Fruit fly (Drosophila melanogaster) whole organism, embryonic: ENCODE measurements around the gene Baldspot.

ENCODE experiments used
- Asciz ChIP-seq: fragments of 200-800 bp; sonication (Bioruptor generic); optimal IDR thresholded peaks from 2 replicates; lab custom pipeline; 2017; ENCODE audit warnings: missing biosample characterization, mild to moderate bottlenecking, missing genetic modification characterization, missing genetic modification reagents
- Atf3 ChIP-seq: fragments of 200-800 bp; sonication (Bioruptor generic); optimal IDR thresholded peaks from 3 replicates; lab custom pipeline; 2016; ENCODE audit warnings: missing biosample characterization, missing genetic modification characterization
- Awh ChIP-seq: fragments of 200-800 bp; sonication (Bioruptor generic); IDR thresholded peaks from 2 replicates; pipeline ENCODE4, ENCODE4 v1.3.6; 2022; ENCODE audit warnings: missing biosample characterization, missing genetic modification characterization
- Blimp-1 ChIP-seq: fragments of 200-800 bp; sonication (Bioruptor generic); optimal IDR thresholded peaks from 3 replicates; lab custom pipeline; 2018; ENCODE audit warnings: missing biosample characterization, missing genetic modification characterization, mild to moderate bottlenecking, moderate library complexity, missing genetic modification reagents
- CG10209 ChIP-seq: fragments of 200-800 bp; sonication (Bioruptor generic); optimal IDR thresholded peaks from 3 replicates; lab custom pipeline; 2017; ENCODE audit warnings: missing biosample characterization, mild to moderate bottlenecking, missing genetic modification characterization, missing genetic modification reagents
- CG10366 ChIP-seq: fragments of 200-800 bp; sonication (Bioruptor generic); IDR thresholded peaks from 2 replicates; pipeline ENCODE4 v1.3.6; 2022; ENCODE audit warnings: missing biosample characterization, missing genetic modification characterization
- CG11456 ChIP-seq: fragments of 200-800 bp; sonication (Bioruptor generic); IDR thresholded peaks from 3 replicates; pipeline ENCODE4 v1.3.6; 2022; ENCODE audit warnings: missing biosample characterization, missing genetic modification characterization
- CG11504 ChIP-seq: fragments of 200-800 bp; sonication (Bioruptor generic); optimal IDR thresholded peaks from 3 replicates; lab custom pipeline; 2019; ENCODE audit warnings: missing biosample characterization, mild to moderate bottlenecking, missing genetic modification characterization, moderate library complexity
- CG12104 ChIP-seq: fragments of 200-800 bp; sonication (Bioruptor generic); optimal IDR thresholded peaks from 3 replicates; lab custom pipeline; 2016; ENCODE audit warnings: missing biosample characterization, missing genetic modification characterization
- CG12391 ChIP-seq: fragments of 200-800 bp; sonication (Bioruptor generic); optimal IDR thresholded peaks from 3 replicates; lab custom pipeline; 2018; ENCODE audit warnings: missing biosample characterization, mild to moderate bottlenecking, missing genetic modification characterization, moderate library complexity
- CG15696 ChIP-seq: fragments of 200-800 bp; sonication (Bioruptor generic); optimal IDR thresholded peaks from 2 replicates; lab custom pipeline; 2019; ENCODE audit warnings: missing biosample characterization, mild to moderate bottlenecking, missing genetic modification characterization, moderate library complexity
- CG1832 ChIP-seq: fragments of 200-800 bp; sonication (Bioruptor generic); optimal IDR thresholded peaks from 2 replicates; lab custom pipeline; 2017; ENCODE audit warnings: missing biosample characterization, mild to moderate bottlenecking, missing genetic modification characterization, inconsistent platforms
- CG2199 ChIP-seq: fragments of 200-800 bp; sonication (Bioruptor generic); IDR thresholded peaks from 3 replicates; pipeline ENCODE4 v1.3.6; 2022; ENCODE audit warnings: missing biosample characterization, missing genetic modification characterization
- CG30403 ChIP-seq: fragments of 200-800 bp; sonication (Bioruptor generic); optimal IDR thresholded peaks from 3 replicates; lab custom pipeline; 2016; ENCODE audit warnings: missing biosample characterization, missing genetic modification characterization
- CG34224 ChIP-seq: fragments of 200-800 bp; sonication (Bioruptor generic); IDR thresholded peaks from 3 replicates; pipeline ENCODE4 v1.3.6; 2022; ENCODE audit warnings: missing biosample characterization, missing genetic modification characterization; ENCODE audit not compliant: partially characterized antibody
- CG43689 ChIP-seq: fragments of 200-800 bp; sonication (Bioruptor generic); IDR thresholded peaks from 2 replicates; pipeline ENCODE4 v1.3.6; 2022; ENCODE audit warnings: missing biosample characterization, missing genetic modification characterization
- CG6689 ChIP-seq: fragments of 200-800 bp; sonication (Bioruptor generic); IDR thresholded peaks from 2 replicates; pipeline ENCODE4 v1.3.6; 2022; ENCODE audit warnings: missing biosample characterization, missing genetic modification characterization
- CG7556 ChIP-seq: fragments of 200-800 bp; sonication (Bioruptor generic); optimal IDR thresholded peaks from 2 replicates; lab custom pipeline; 2017; ENCODE audit warnings: missing biosample characterization, mild to moderate bottlenecking, missing genetic modification characterization
- CG7839 ChIP-seq: fragments of 200-800 bp; sonication (Bioruptor generic); optimal IDR thresholded peaks from 3 replicates; lab custom pipeline; 2018; ENCODE audit warnings: missing biosample characterization, mild to moderate bottlenecking, missing genetic modification characterization, moderate library complexity
- CoRest ChIP-seq: fragments of 200-800 bp; sonication (Bioruptor generic); optimal IDR thresholded peaks from 3 replicates; lab custom pipeline; 2018; ENCODE audit warnings: missing biosample characterization, mild to moderate bottlenecking, missing genetic modification characterization, moderate library complexity
- D19A ChIP-seq: fragments of 200-800 bp; optimal IDR thresholded peaks from 3 replicates; lab custom pipeline; 2019; ENCODE audit warnings: missing biosample characterization, mild to moderate bottlenecking, missing genetic modification characterization, moderate library complexity
- Dek ChIP-seq: fragments of 200-800 bp; sonication (Bioruptor generic); optimal IDR thresholded peaks from 3 replicates; lab custom pipeline; 2019; ENCODE audit warnings: missing biosample characterization, mild to moderate bottlenecking, missing genetic modification characterization, moderate library complexity
- Fer3 ChIP-seq: fragments of 200-800 bp; sonication (Bioruptor generic); optimal IDR thresholded peaks from 2 replicates; lab custom pipeline; 2018; ENCODE audit warnings: missing biosample characterization, mild to moderate bottlenecking, missing genetic modification characterization, moderate library complexity
- Lim3 ChIP-seq: fragments of 200-800 bp; sonication (Bioruptor generic); IDR thresholded peaks from 2 replicates; pipeline ENCODE4 v1.3.6; 2022; ENCODE audit warnings: missing biosample characterization, missing genetic modification characterization
- Oli ChIP-seq: fragments of 200-800 bp; sonication (Bioruptor generic); optimal IDR thresholded peaks from 2 replicates; lab custom pipeline; 2018; ENCODE audit warnings: missing biosample characterization, mild to moderate bottlenecking, missing genetic modification characterization, moderate library complexity
- PHDP ChIP-seq: fragments of 200-800 bp; sonication (Bioruptor generic); optimal IDR thresholded peaks from 3 replicates; lab custom pipeline; 2018; ENCODE audit warnings: missing biosample characterization, mild to moderate bottlenecking, missing genetic modification characterization, moderate library complexity
- Ptx1 ChIP-seq: fragments of 200-800 bp; sonication (Bioruptor generic); IDR thresholded peaks from 2 replicates; pipeline ENCODE4 v1.3.6; 2022; ENCODE audit warnings: missing biosample characterization, missing genetic modification characterization
- Rx ChIP-seq: fragments of 200-800 bp; sonication (Bioruptor generic); IDR thresholded peaks from 2 replicates; pipeline ENCODE4 v1.3.6; 2022; ENCODE audit warnings: missing biosample characterization, missing genetic modification characterization
- Side ChIP-seq: fragments of 200-800 bp; sonication (Bioruptor generic); optimal IDR thresholded peaks from 2 replicates; lab custom pipeline; 2016; ENCODE audit warnings: missing biosample characterization, missing genetic modification characterization
- Taf1 ChIP-seq: fragments of 200-800 bp; sonication (Bioruptor generic); IDR thresholded peaks from 2 replicates; pipeline ENCODE4 v1.3.6; 2022; ENCODE audit warnings: missing biosample characterization, missing genetic modification characterization
- Trl ChIP-seq, 3 experiments: fragments of >200 bp in 2 of 3; fragments of 200-800 bp in 1 of 3; sonication (Bioruptor generic) in 1 of 3; optimal IDR thresholded peaks; 2 replicates in 1 of 3; 3 replicates in 2 of 3; lab custom pipeline; 2016 to 2017; ENCODE audit warnings: missing biosample characterization in 1 of 3, missing genetic modification characterization in 1 of 3
- ase ChIP-seq: fragments of 200-800 bp; sonication (Bioruptor generic); IDR thresholded peaks from 3 replicates; pipeline ENCODE4 v1.3.6; 2022; ENCODE audit warnings: missing biosample characterization, missing genetic modification characterization
- bcd ChIP-seq: fragments of 200-800 bp; sonication (Bioruptor generic); optimal IDR thresholded peaks from 2 replicates; lab custom pipeline; 2017; ENCODE audit warnings: missing biosample characterization, mild to moderate bottlenecking, missing genetic modification characterization
- caup ChIP-seq: fragments of 200-800 bp; sonication (Bioruptor generic); optimal IDR thresholded peaks from 3 replicates; lab custom pipeline; 2017; ENCODE audit warnings: missing biosample characterization, mild to moderate bottlenecking, missing genetic modification characterization, moderate library complexity; ENCODE audit not compliant: severe bottlenecking
- chinmo ChIP-seq: fragments of 200-800 bp; sonication (Bioruptor generic); IDR thresholded peaks from 4 replicates; pipeline ENCODE4 v1.3.6; 2022; ENCODE audit warnings: missing biosample characterization, missing genetic modification characterization; ENCODE audit not compliant: partially characterized antibody
- fd96Cb ChIP-seq: fragments of 200-800 bp; sonication (Bioruptor generic); optimal IDR thresholded peaks from 2 replicates; lab custom pipeline; 2018; ENCODE audit warnings: missing biosample characterization, mild to moderate bottlenecking, missing genetic modification characterization, moderate library complexity
- fru ChIP-seq: fragments of >200 bp; optimal IDR thresholded peaks from 2 replicates; lab custom pipeline; 2017
- gsb ChIP-seq: fragments of 200-800 bp; sonication (Bioruptor generic); IDR thresholded peaks from 2 replicates; pipeline ENCODE4 v1.3.6; 2022; ENCODE audit warnings: missing biosample characterization, missing genetic modification characterization
- hbn ChIP-seq: fragments of 200-800 bp; sonication (Bioruptor generic); IDR thresholded peaks from 2 replicates; pipeline ENCODE4 v1.3.6; 2022; ENCODE audit warnings: missing biosample characterization, missing genetic modification characterization; ENCODE audit not compliant: partially characterized antibody
- kay ChIP-seq: fragments of 200-800 bp; sonication (Bioruptor generic); optimal IDR thresholded peaks from 2 replicates; lab custom pipeline; 2016; ENCODE audit warnings: missing biosample characterization, missing genetic modification characterization
- p53 ChIP-seq: fragments of 200-800 bp; sonication (Bioruptor generic); optimal IDR thresholded peaks from 2 replicates; lab custom pipeline; 2016; ENCODE audit warnings: missing biosample characterization, missing genetic modification characterization
- prd ChIP-seq, 3 experiments: fragments of >200 bp in 2 of 3; fragments of 200-800 bp in 1 of 3; sonication (Bioruptor generic) in 1 of 3; optimal IDR thresholded peaks in 2 of 3; IDR thresholded peaks in 1 of 3; 2 replicates in 2 of 3; 3 replicates in 1 of 3; pipeline versions ENCODE4 v1.3.6 to Lab custom; 2017 to 2022; ENCODE audit warnings: missing biosample characterization in 1 of 3, missing genetic modification characterization in 1 of 3
- slbo ChIP-seq: fragments of 200-800 bp; sonication (Bioruptor generic); IDR thresholded peaks from 2 replicates; pipeline ENCODE4 v1.3.6; 2022; ENCODE audit warnings: missing biosample characterization, missing genetic modification characterization
- so ChIP-seq: fragments of 200-800 bp; sonication (Bioruptor generic); IDR thresholded peaks from 3 replicates; pipeline ENCODE4 v1.3.6; 2022; ENCODE audit warnings: missing biosample characterization, missing genetic modification characterization
- sob ChIP-seq: fragments of 200-800 bp; sonication (Bioruptor generic); IDR thresholded peaks from 2 replicates; pipeline ENCODE4 v1.3.6; 2022; ENCODE audit warnings: missing biosample characterization, missing genetic modification characterization
- tgo ChIP-seq: fragments of 200-800 bp; sonication (Bioruptor generic); IDR thresholded peaks from 3 replicates; pipeline ENCODE4 v1.3.6; 2022; ENCODE audit warnings: missing biosample characterization, missing genetic modification characterization
- vfl ChIP-seq: fragments of 200-800 bp; sonication (Bioruptor generic); optimal IDR thresholded peaks from 2 replicates; lab custom pipeline; 2016; ENCODE audit warnings: missing biosample characterization, missing genetic modification characterization

Baldspot gene

DNA sequence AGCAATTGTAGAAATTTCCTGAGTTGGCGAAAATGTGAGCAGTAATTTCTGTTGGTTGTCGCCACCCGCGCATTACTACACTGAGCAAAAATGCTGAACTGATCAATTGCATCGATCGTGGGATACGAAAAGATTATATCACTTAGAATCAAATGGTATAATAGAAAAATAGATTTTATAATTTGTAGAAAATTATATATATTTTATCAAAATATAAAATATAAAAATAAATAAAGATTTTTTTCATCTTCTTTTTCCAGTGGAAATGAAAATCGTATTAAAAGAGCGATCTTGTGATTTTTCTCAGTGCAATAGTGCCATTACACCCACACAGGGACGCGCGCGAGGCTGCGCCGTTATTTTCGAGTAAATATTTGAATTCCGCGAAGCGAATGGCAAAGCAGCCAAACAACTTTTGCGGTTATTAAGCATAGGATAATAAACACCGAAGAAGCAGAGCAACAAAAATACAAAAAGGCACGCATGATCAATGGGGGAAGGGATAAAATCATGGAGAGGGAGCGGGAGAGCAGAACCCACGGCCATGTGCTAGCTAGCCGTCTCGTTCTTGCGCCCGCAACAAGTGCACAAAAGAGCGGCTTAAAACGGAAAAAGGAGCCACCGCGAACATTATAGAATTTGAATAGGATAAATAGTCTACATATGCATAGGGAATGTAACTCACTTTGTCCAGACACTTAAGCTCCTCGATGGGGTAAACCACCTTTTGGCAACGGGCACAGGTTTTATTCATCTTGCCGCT lies 49.0 kb upstream of the Baldspot start (continued):
- TF ChIP-seq CG7556 (peak; percentile 54), bcd (GFP tag; lab: Kevin White, UChicago) (peak; percentile 53), Awh (GFP tag; lab: Robert Waterston, UW) (0 out of 2 replicates have a peak, but pooled peaks have one; percentile 42), CG43689 (GFP tag; lab: Robert Waterston, UW) (no peak), vfl (GFP tag; lab: Kevin White, UChicago) (no peak), chinmo (GFP tag; lab: Robert Waterston, UW) (0 out of 4 replicates have a peak, but pooled peaks have one; percentile 46), fd96Cb (tag; lab: Kevin White, UChicago) (peak; percentile 45), CoRest (tag; lab: Kevin White, UChicago) (peak; percentile 32), CG34224 (GFP tag; lab: Robert Waterston, UW) (no peak), CG30403 (peak; percentile 42), prd (optimal IDR thresholded peaks at IDR 0.05; lab: Kevin White, UChicago) (no peak), prd (GFP tag; IDR thresholded peaks at IDR 0.05; lab: Robert Waterston, UW) (peak; percentile 78), Asciz (GFP tag; lab: Kevin White, UChicago) (peak; percentile 6), CG15696 (peak; percentile 55), Lim3 (GFP tag; lab: Robert Waterston, UW) (no peak), Fer3 (tag; lab: Kevin White, UChicago) (no peak), CG11456 (GFP tag; lab: Robert Waterston, UW) (peak; percentile 78; the same call in 1 of the 3 replicates), CG10209 (GFP tag; lab: Kevin White, UChicago) (peak; percentile 32), hbn (GFP tag; lab: Robert Waterston, UW) (no peak), fru (lab: Kevin White, UChicago) (no peak), CG11504 (tag; lab: Kevin White, UChicago) (peak; percentile 69), PHDP (tag; lab: Kevin White, UChicago) (peak; percentile 29), Dek (tag; lab: Kevin White, UChicago) (peak; percentile 25), gsb (GFP tag; lab: Robert Waterston, UW) (0 out of 2 replicates have a peak, but pooled peaks have one; percentile 15), kay (GFP tag; lab: Kevin White, UChicago) (no peak), CG6689 (GFP tag; lab: Robert Waterston, UW) (peak; percentile 60), tgo (GFP tag; lab: Robert Waterston, UW) (peak; percentile 60; the same call in 2 of the 3 replicates), Taf1 (peak; percentile 9; the same call in 1 of the 2 replicates), CG12104 (GFP tag; lab: Kevin White, UChicago) (peak; percentile 0), slbo (GFP tag; lab: Robert Waterston, UW) (peak; percentile 51), CG10366 (GFP tag; lab: Robert Waterston, UW) (no peak), Oli (peak; percentile 41), CG12391 (tag; lab: Kevin White, UChicago) (peak; percentile 44), Trl (optimal IDR thresholded peaks at IDR 0.05; lab: Kevin White, UChicago) (no peak), Trl (GFP tag; optimal IDR thresholded peaks at IDR 0.05; lab: Kevin White, UChicago) (no peak), Blimp-1 (peak; percentile 48), sob (GFP tag; lab: Robert Waterston, UW) (0 out of 2 replicates have a peak, but pooled peaks have one; percentile 13), ase (no peak), Rx (GFP tag; lab: Robert Waterston, UW) (no peak), caup (GFP tag; lab: Kevin White, UChicago) (peak; percentile 41), CG1832 (peak; percentile 75), CG2199 (GFP tag; lab: Robert Waterston, UW) (0 out of 3 replicates have a peak, but pooled peaks have one; percentile 72), Atf3 (GFP tag; lab: Kevin White, UChicago) (no peak), Ptx1 (GFP tag; lab: Robert Waterston, UW) (peak; percentile 72), so (0 out of 3 replicates have a peak, but pooled peaks have one; percentile 39), p53 (no peak), CG7839 (tag; lab: Kevin White, UChicago) (peak; percentile 66), D19A (tag; lab: Kevin White, UChicago) (peak; percentile 19), Side (GFP tag; lab: Kevin White, UChicago) (no peak)
